Worm (Caenorhabditis elegans): Measurements from ENCODE around the gene rpoa-1.

Gene rpoa-1

DNA sequence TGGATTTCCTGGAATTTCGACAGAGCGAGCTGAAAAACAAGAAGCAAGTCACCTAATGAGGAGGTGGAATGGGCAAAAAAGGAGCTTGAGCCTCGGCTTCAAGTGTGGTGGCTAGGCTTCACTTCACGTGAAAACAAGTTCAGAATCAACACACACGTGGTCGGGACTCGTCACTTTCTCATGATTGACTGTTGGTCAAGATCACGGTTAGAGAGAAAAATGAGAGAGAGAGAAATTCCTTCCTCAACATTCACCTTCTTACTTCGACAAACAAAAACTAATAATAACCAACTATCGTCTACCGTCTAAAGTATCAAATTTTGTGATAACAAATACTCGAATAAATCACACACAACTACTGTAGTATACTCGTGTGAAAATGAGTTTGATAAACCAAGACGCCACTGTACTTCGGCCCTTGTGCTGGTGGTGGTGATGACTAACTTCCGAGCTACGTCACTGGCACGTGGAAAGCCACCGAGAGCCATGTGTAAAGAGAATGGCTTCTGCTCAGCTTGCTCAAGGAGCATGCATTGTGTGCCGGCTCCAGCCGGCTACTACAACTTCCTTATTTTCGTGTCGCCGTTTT is 20.9 kb downstream of the rpoa-1 start (continued):
- TF ChIP-seq unc-130 (GFP tag; optimal IDR thresholded peaks at IDR 0.05) (no peak), R02D3.7 (tag; optimal IDR thresholded peaks at IDR 0.05) (no peak), spr-1 (tag; optimal IDR thresholded peaks at IDR 0.05) (no peak), zip-11 (GFP tag; IDR thresholded peaks at IDR 0.05) (no peak), cey-2 (tag; optimal IDR thresholded peaks at IDR 0.05; ENCODE audit: borderline replicate concordance, insufficient read depth) (no peak), F26F4.8 (GFP tag; conservative IDR thresholded peaks at IDR 0.05) (no peak), ceh-32 (tag; optimal IDR thresholded peaks at IDR 0.05; ENCODE audit: poor library complexity) (no peak), lin-1 (GFP tag; IDR thresholded peaks at IDR 0.05) (0 out of 2 replicates have a peak, but pooled peaks have one; percentile 24), lin-38 (GFP tag; IDR thresholded peaks at IDR 0.05) (no peak), lin-29 (GFP tag; IDR thresholded peaks at IDR 0.05) (no peak), mxl-2 (GFP tag; conservative IDR thresholded peaks at IDR 0.05) (no peak), fkh-10 (GFP tag; optimal IDR thresholded peaks at IDR 0.05) (no peak), nhr-11 (tag; optimal IDR thresholded peaks at IDR 0.05) (no peak), Y5F2A.4 (GFP tag; optimal IDR thresholded peaks at IDR 0.05) (no peak), egl-43 (GFP tag; IDR thresholded peaks at IDR 0.05) (no peak), unc-39 (tag; optimal IDR thresholded peaks at IDR 0.05) (no peak), lin-15B (tag; optimal IDR thresholded peaks at IDR 0.05) (no peak), zag-1 (tag; optimal IDR thresholded peaks at IDR 0.05) (no peak), mxl-3 (GFP tag; optimal IDR thresholded peaks at IDR 0.05) (peak; percentile 27), nhr-41 (GFP tag; IDR thresholded peaks at IDR 0.05) (no peak), aly-2 (tag; optimal IDR thresholded peaks at IDR 0.05) (no peak), sdz-12 (GFP tag; optimal IDR thresholded peaks at IDR 0.05) (no peak), ztf-11 (tag; optimal IDR thresholded peaks at IDR 0.05) (no peak), lin-13 (GFP tag; optimal IDR thresholded peaks at IDR 0.05) (no peak), F37D6.2 (tag; optimal IDR thresholded peaks at IDR 0.05) (no peak), T26A8.4 (GFP tag; IDR thresholded peaks at IDR 0.05) (0 out of 2 replicates have a peak, but pooled peaks have one; percentile 16)

DNA sequence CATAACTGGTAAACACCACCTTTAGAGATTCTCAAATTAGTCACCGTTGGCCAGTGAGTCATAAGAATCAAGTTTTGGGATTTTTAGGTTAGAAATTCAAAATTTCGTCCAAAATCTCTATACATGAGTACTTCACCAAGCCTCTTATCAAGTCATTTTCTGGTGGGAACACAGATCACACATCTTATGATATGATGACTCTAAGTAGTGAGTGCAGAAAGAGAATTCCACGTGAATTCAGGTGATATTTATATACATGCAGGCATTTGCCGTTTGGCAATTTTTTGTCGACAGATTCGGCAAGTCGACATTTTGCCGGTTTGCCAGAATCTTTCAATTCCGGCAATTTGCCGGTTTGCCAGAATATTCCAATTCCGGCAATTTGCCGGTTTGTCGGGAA is 22.5 kb downstream of the rpoa-1 start:
- no peak for TF ChIP-seq fkh-10 (GFP tag; optimal IDR thresholded peaks at IDR 0.05)
- TF ChIP-seq dve-1 (tag; optimal IDR thresholded peaks at IDR 0.05; ENCODE audit: insufficient read depth): peak; percentile 49
- no peak for TF ChIP-seq gei-8 (GFP tag; optimal IDR thresholded peaks at IDR 0.05)
- TF ChIP-seq Y5F2A.4 (GFP tag; optimal IDR thresholded peaks at IDR 0.05): no peak
- no peak for TF ChIP-seq arid-1 (GFP tag; conservative IDR thresholded peaks at IDR 0.05)
- peak; percentile 39; the same call in 1 of the 2 replicates for TF ChIP-seq dmd-6 (GFP tag; IDR thresholded peaks at IDR 0.05)
- TF ChIP-seq hlh-30 (tag; optimal IDR thresholded peaks at IDR 0.05; ENCODE audit: insufficient read depth): peak; percentile 74
- TF ChIP-seq rbr-2 (tag; optimal IDR thresholded peaks at IDR 0.05): no peak
- TF ChIP-seq F44E2.7 (GFP tag; IDR thresholded peaks at IDR 0.05): no peak
- peak; percentile 10 for TF ChIP-seq mep-1 (tag; optimal IDR thresholded peaks at IDR 0.05)
- no peak for TF ChIP-seq ceh-28 (tag; optimal IDR thresholded peaks at IDR 0.05)
- TF ChIP-seq ceh-44 (GFP tag; IDR thresholded peaks at IDR 0.05): no peak
- peak; percentile 35 for TF ChIP-seq hlh-11 (tag; optimal IDR thresholded peaks at IDR 0.05)
- TF ChIP-seq tra-1 (GFP tag; IDR thresholded peaks at IDR 0.05): no peak
- no peak for TF ChIP-seq zag-1 (tag; optimal IDR thresholded peaks at IDR 0.05)
- no peak for TF ChIP-seq ctbp-1 (GFP tag; IDR thresholded peaks at IDR 0.05)
- no peak for TF ChIP-seq F10B5.3 (tag; optimal IDR thresholded peaks at IDR 0.05)
- no peak for TF ChIP-seq ZK546.5 (tag; optimal IDR thresholded peaks at IDR 0.05)
- no peak for TF ChIP-seq ceh-32 (tag; optimal IDR thresholded peaks at IDR 0.05; ENCODE audit: poor library complexity)
- peak; percentile 22 for TF ChIP-seq mes-2 (tag; optimal IDR thresholded peaks at IDR 0.05; ENCODE audit: poor library complexity, severe bottlenecking)
- TF ChIP-seq nhr-42 (GFP tag; IDR thresholded peaks at IDR 0.05): no peak
